Worm (Caenorhabditis elegans) whole organism, L4 larva: ENCODE data around the gene srsx-28.

Experiments
- F26F4.8 ChIP-seq: fragments of 200-800 bp; sonication (Bioruptor generic); conservative IDR thresholded peaks from 2 replicates; pipeline ENCODE4 v1.3.6; 2022; ENCODE audit warnings: missing genetic modification characterization, missing compliant biosample characterization
- ZK546.5 ChIP-seq, 2 experiments: sonication (generic microtip); optimal IDR thresholded peaks; 2 replicates each; lab custom pipeline; 2017; ENCODE audit warnings: missing biosample characterization in 2 of 2, missing genetic modification characterization in 2 of 2
- ceh-32 ChIP-seq: sonication (generic microtip); optimal IDR thresholded peaks from 2 replicates; lab custom pipeline; 2016; ENCODE audit warnings: mild to moderate bottlenecking, missing genetic modification characterization, missing compliant biosample characterization; ENCODE audit not compliant: poor library complexity
- ceh-44 ChIP-seq: fragments of 200-800 bp; sonication (Bioruptor generic); IDR thresholded peaks from 2 replicates; pipeline ENCODE4 v1.3.6; 2022; ENCODE audit warnings: missing genetic modification reagents, missing genetic modification characterization, missing compliant biosample characterization
- ceh-82 ChIP-seq: sonication (generic microtip); optimal IDR thresholded peaks from 2 replicates; lab custom pipeline; 2017; ENCODE audit warnings: missing biosample characterization, missing genetic modification characterization
- lin-38 ChIP-seq: fragments of 200-800 bp; sonication (Bioruptor generic); IDR thresholded peaks from 2 replicates; pipeline ENCODE4 v1.3.6; 2022; ENCODE audit warnings: missing genetic modification reagents, missing genetic modification characterization, missing compliant biosample characterization
- mxl-2 ChIP-seq: fragments of 200-800 bp; sonication (Bioruptor generic); conservative IDR thresholded peaks from 2 replicates; pipeline ENCODE4 v1.3.6; 2022; ENCODE audit warnings: missing genetic modification reagents, missing genetic modification characterization, missing compliant biosample characterization
- mxl-3 ChIP-seq: fragments of 200-800 bp; sonication (Bioruptor generic); optimal IDR thresholded peaks from 2 replicates; lab custom pipeline; 2018; ENCODE audit warnings: mild to moderate bottlenecking, missing genetic modification characterization, missing compliant biosample characterization
- nhr-11 ChIP-seq: fragments of 150-350 bp; optimal IDR thresholded peaks from 2 replicates; lab custom pipeline; 2014; ENCODE audit warnings: missing biosample characterization, missing genetic modification characterization
- set-16 ChIP-seq: fragments of 200-800 bp; sonication (Bioruptor generic); IDR thresholded peaks from 2 replicates; pipeline ENCODE4 v1.3.6; 2022; ENCODE audit warnings: missing genetic modification reagents, missing genetic modification characterization, missing compliant biosample characterization
- unc-130 ChIP-seq: sonication (generic microtip); optimal IDR thresholded peaks from 2 replicates; lab custom pipeline; 2016; ENCODE audit warnings: missing genetic modification reagents, missing genetic modification characterization, missing compliant biosample characterization

ce11 chrV:10114329-10114728 lies 38.0 kb upstream of the srsx-28 start, which contains the start of gene cht-5:
- TF ChIP-seq ceh-82 (tag; lab: Kevin White, UChicago): no peak
- TF ChIP-seq mxl-3 (GFP tag; lab: Kevin White, UChicago): no peak
- no peak for TF ChIP-seq mxl-2 (GFP tag; lab: Robert Waterston, UW)
- no peak for TF ChIP-seq ceh-32 (tag; lab: Kevin White, UChicago)
- TF ChIP-seq unc-130 (GFP tag; lab: Kevin White, UChicago): no peak
- no peak for TF ChIP-seq ceh-44 (GFP tag; lab: Robert Waterston, UW)
- no peak for TF ChIP-seq nhr-11 (tag; lab: Kevin White, UChicago)
- TF ChIP-seq set-16 (GFP tag; lab: Robert Waterston, UW): no peak
- TF ChIP-seq ZK546.5 (tag; optimal IDR thresholded peaks at IDR 0.05; lab: Kevin White, UChicago): no peak
- no peak for TF ChIP-seq F26F4.8 (GFP tag; lab: Robert Waterston, UW)
- TF ChIP-seq lin-38 (GFP tag; lab: Robert Waterston, UW): no peak
